Worm (Caenorhabditis elegans): ENCODE results near the gene Y37E11AR.7.

DNA sequence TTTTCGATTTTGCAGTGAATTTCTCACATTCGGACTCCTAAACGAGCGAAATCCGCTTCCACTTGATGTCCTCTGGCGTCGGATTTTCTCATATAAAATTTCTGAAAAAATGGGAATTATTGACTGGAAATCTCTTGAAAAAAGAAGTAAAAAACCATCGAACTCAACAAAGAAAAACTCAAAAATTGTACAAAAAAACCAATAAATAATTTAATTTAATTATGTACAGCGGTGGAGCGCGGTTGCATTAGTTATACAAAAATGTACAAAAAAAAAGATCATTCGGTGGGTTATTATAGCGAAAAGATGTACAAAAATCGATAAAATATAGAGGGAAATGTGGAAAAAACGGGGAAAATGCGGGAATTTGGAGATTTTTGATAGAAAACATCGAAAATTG, 32.6 kb downstream of the Y37E11AR.7 start, which contains the start of gene Y37E11AM.4:
- TF ChIP-seq him-1 (tag; optimal IDR thresholded peaks at IDR 0.05) = no peak
- TF ChIP-seq W03F9.2 (tag; optimal IDR thresholded peaks at IDR 0.05) = no peak
